Worm (Caenorhabditis elegans) whole organism, dauer: ENCODE measurements around the gene F54F2.9.

Experiments
- unc-62 ChIP-seq: sonication (generic microtip); optimal IDR thresholded peaks from 2 replicates; lab custom pipeline; 2017; ENCODE audit warnings: missing biosample characterization, missing genetic modification reagents, missing genetic modification characterization

F54F2.9 gene

DNA sequence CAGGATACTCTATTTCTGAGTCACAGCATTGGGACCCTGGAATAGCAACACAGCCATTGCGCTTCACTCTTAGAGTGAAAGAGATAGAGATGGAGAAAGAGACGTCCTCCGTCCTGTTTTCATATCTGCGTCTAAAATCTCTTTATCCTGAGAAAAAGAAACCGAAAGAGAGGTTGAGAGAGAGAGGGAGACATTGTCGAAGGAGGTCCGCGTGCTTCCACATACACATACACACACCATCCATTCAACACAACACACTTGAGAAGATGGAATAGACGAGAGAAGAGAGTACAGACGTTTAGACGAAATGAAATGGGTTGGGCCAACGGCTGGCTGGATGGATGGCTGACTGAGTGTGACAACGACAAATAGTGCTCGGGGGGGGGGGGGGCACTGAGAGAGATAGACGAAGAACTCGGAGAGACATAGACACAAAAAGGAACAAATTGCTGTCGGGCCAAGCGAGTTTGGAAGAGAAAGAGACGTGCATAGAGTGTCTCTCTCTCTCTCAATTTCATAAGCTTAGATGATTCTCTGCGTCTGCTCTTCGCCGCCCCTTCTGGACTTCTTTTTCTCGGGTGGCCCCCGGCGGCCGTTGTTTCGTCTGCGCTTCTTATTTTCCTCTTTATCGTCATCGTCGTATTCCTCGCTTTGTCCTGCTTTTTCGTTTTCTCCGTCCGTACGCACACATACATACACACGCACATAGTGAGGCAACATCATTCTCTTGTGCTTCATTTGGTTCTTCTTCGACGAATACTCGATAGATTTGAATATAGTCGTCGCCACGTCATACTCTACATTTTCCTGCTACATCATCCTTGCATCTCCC, 26.8 kb downstream of the F54F2.9 start, which contains the start of gene F54F2.6:
F54F2.6 (minus strand) TSS at position 738 of the 832 bp plus-strand sequence.
- TF ChIP-seq unc-62 (GFP tag; lab: Kevin White, UChicago): no peak

- no peak for TF ChIP-seq unc-62 (GFP tag; lab: Kevin White, UChicago)
These were observed 29.8 kb downstream of the F54F2.9 start for ce11 chrIII:8797211-8797733.

ce11 chrIII:8795595-8796141, 31.4 kb downstream of the F54F2.9 start:
- TF ChIP-seq unc-62 (GFP tag; lab: Kevin White, UChicago): no peak

DNA sequence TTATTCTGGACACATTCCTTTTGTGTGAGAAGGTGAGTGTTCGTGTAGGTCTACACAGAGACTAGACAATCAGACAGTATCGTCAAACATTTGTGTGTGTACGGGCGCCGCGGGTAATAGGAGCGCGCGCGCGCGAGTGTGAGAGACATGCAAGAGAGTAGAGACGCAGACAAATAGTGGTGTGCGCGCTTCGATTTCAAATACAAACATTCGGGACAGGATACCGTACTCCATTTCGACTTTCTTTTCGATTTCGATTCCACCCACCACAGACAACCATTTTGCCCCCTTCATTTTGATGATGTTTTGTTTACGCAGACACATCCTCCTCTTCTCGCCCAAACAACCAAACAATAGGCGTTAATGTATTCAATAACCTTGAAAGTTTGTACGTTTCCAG, 32.2 kb downstream of the F54F2.9 start:
- TF ChIP-seq unc-62 (GFP tag; lab: Kevin White, UChicago): no peak

DNA sequence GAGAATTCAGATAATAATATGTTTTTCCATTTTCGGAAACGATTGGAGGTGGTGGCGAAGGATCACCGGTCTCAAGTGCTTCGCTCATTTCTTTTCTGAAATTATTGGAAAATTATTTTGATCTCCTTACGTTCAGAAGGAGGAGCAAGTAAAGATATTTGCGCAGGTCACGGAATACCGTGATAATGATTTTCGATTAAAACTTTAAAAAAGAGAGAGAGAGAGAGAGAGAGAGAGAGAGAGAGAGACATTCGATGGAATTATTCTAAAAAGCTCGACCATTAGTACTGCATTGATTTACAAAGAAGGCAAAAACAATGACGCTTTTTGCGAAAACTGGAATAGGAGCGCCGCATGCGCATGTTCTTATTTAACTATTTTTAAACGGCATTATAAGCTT, 34.8 kb downstream of the F54F2.9 start, which contains the start of gene ztf-1:
ztf-1 (minus strand) TSS at position 101 of the 400 bp plus-strand sequence.
- no peak for TF ChIP-seq unc-62 (GFP tag; lab: Kevin White, UChicago)

ce11 chrIII:8791235-8791634, 35.8 kb downstream of the F54F2.9 start, which contains the start of the genes zfp-1 and F54F2.14:
TSS of gene zfp-1 (plus strand) at chrIII:8791535.
TSS of gene F54F2.14 (plus strand) at chrIII:8791546.
- TF ChIP-seq unc-62 (GFP tag; lab: Kevin White, UChicago): no peak

DNA sequence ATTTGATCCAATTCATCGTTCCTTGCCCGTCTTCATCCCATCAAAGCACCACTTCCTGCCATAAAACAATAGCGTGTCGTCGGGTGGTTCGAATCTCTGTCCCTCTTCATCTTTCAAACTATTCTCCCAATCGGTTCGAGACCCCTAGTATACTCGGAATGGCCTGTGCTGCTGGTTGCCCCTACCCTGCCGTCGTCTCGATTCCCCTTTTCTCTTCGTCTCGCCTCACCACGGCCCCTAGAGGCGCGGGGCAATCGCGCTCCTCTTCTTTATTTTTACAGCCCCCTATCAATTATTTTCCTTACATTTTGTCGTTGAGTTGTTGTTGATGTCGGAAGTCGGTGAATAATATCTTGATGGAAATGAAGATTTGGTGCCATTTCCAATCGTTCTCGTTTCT, 38.3 kb downstream of the F54F2.9 start:
- TF ChIP-seq unc-62 (GFP tag; lab: Kevin White, UChicago): no peak

ce11 chrIII:8786077-8786476, 41.0 kb downstream of the F54F2.9 start, which contains the start of gene K02D10.8:
TSS of gene K02D10.8 (plus strand) at chrIII:8786377.
- TF ChIP-seq unc-62 (GFP tag; lab: Kevin White, UChicago): no peak

DNA sequence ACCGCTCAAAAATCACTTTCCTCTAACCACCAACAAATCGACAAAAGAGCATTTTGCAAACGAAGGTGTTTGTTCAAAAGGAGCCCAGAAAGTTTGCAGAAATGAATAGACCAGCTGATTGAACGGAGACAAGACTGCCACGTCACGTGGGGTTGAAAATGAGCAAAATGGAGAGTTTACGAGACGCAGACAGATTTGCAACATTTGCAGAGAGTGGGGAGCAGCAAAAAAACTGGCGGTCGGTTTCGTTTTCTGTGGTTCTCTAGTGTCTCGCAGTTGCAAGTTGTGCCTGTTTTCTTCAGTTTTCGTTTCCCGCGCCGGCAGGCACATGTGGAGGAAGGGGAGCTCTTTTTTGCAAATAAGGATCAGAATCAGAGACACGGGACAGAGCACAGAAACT, 41.6 kb downstream of the F54F2.9 start:
- TF ChIP-seq unc-62 (GFP tag; lab: Kevin White, UChicago): no peak

ce11 chrIII:8784500-8784899, 42.5 kb downstream of the F54F2.9 start:
- no peak for TF ChIP-seq unc-62 (GFP tag; lab: Kevin White, UChicago)

ce11 chrIII:8782744-8783143, 44.3 kb downstream of the F54F2.9 start:
- no peak for TF ChIP-seq unc-62 (GFP tag; lab: Kevin White, UChicago)

ce11 chrIII:8782080-8782479, 44.9 kb downstream of the F54F2.9 start:
- TF ChIP-seq unc-62 (GFP tag; lab: Kevin White, UChicago): no peak

ce11 chrIII:8780473-8780872, 46.6 kb downstream of the F54F2.9 start:
- no peak for TF ChIP-seq unc-62 (GFP tag; lab: Kevin White, UChicago)

ce11 chrIII:8779912-8780311, 47.1 kb downstream of the F54F2.9 start, which contains the start of gene K02D10.4:
TSS of gene K02D10.4 (minus strand) at chrIII:8780012.
- no peak for TF ChIP-seq unc-62 (GFP tag; lab: Kevin White, UChicago)

DNA sequence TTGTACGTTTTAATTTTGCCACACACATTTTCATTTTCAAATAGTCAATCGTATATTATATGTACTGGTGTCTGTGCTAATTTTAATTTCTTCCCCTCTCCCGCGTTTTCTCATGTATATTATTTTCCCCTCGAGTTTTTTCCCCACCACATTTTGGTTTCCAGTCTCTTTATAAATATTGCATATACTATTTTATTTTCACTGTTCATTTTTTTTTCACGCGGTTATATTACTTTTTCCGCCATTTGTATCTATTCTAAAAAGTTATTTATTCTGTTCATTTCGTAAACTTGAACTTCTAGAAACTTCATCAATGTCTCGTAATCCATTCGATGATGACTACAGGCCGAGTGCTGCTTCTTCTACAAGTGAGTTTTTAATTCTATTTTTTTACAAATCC, 51.1 kb downstream of the F54F2.9 start, which contains the start of gene snap-29:
snap-29 (plus strand) TSS at position 301 of the 400 bp plus-strand sequence.
- TF ChIP-seq unc-62 (GFP tag; lab: Kevin White, UChicago): no peak
